Fruit fly (Drosophila melanogaster) whole organism, wandering third instar larva: ENCODE measurements around the gene CstF50.

Experiments
- Sp1 ChIP-seq: fragments of 200-800 bp; sonication (Bioruptor generic); optimal IDR thresholded peaks from 3 replicates; lab custom pipeline; 2019; ENCODE audit warnings: missing biosample characterization, mild to moderate bottlenecking, missing genetic modification characterization, moderate library complexity
- brk ChIP-seq: fragments of 200-800 bp; sonication (Bioruptor generic); optimal IDR thresholded peaks from 2 replicates; lab custom pipeline; 2016; ENCODE audit warnings: missing biosample characterization, mild to moderate bottlenecking, missing genetic modification characterization
- ey ChIP-seq: fragments of 200-800 bp; sonication (Bioruptor generic); optimal IDR thresholded peaks from 2 replicates; lab custom pipeline; 2016; ENCODE audit warnings: missing biosample characterization, missing genetic modification characterization
- fru ChIP-seq: fragments of 200-800 bp; sonication (Bioruptor generic); optimal IDR thresholded peaks from 3 replicates; lab custom pipeline; 2016; ENCODE audit warnings: missing biosample characterization, mild to moderate bottlenecking, missing genetic modification characterization
- h ChIP-seq: fragments of 200-800 bp; sonication (Bioruptor generic); optimal IDR thresholded peaks from 3 replicates; lab custom pipeline; 2016; ENCODE audit warnings: missing biosample characterization, mild to moderate bottlenecking, missing genetic modification characterization
- pan ChIP-seq: fragments of >200 bp; optimal IDR thresholded peaks from 2 replicates; lab custom pipeline; 2017
- usp ChIP-seq: fragments of >200 bp; optimal IDR thresholded peaks from 2 replicates; lab custom pipeline; 2017; ENCODE audit warnings: missing biosample characterization, missing genetic modification characterization
- woc ChIP-seq: sonication (Bioruptor generic); optimal IDR thresholded peaks from 2 replicates; lab custom pipeline; 2016; ENCODE audit warnings: missing biosample characterization, mild to moderate bottlenecking, missing genetic modification characterization

DNA sequence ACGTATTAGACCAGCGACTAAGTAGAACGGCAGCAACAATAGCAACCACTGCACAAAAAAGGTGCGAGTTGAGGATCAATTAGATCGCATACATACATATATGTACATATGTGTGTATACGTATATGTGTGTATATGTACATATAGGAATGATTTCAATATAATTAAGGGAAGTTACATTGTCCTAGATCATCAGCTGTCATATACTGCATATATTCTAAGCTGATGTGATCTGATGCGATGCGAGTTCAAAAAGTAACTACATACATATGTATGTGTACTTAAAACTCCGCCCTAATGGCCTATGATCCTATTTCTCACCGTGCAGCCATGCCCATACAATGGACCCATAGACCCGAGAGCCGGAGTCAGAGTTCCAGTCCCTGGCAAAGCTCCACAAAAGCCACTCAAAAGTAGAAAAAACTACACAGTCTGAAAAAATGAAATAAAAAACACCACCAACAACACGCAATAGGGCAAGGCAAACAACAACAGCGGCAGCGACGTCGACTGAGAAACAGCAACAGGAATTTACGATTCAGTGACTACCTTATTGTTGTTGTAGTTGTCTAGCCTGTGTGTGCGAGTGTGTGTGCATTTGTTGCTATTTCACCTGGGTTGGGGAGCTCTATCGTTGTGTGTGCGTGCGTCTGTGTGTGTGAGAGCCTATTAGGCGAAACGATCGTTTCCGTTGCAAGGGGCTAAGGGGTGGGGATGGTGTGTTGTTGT, 13.4 kb downstream of the CstF50 start:
- no peak for TF ChIP-seq woc (GFP tag; lab: Kevin White, UChicago)
- no peak for TF ChIP-seq pan (lab: Kevin White, UChicago)
- no peak for TF ChIP-seq fru (GFP tag; lab: Kevin White, UChicago)
- TF ChIP-seq Sp1 (GFP tag; lab: Kevin White, UChicago) = no peak
- TF ChIP-seq brk (GFP tag; lab: Kevin White, UChicago) = no peak
- no peak for TF ChIP-seq usp (GFP tag; lab: Kevin White, UChicago)
- no peak for TF ChIP-seq h (GFP tag; lab: Kevin White, UChicago)
- no peak for TF ChIP-seq ey (GFP tag; lab: Kevin White, UChicago)
